Fruit fly (Drosophila melanogaster): ENCODE measurements around the gene Tet.

Tet gene

dm6 chr3L:2807376-2807775 lies 71.6 kb downstream of the Tet start:
- TF ChIP-seq psq (GFP tag; optimal IDR thresholded peaks at IDR 0.05) = peak; percentile 23
- TF ChIP-seq h (GFP tag; optimal IDR thresholded peaks at IDR 0.05) = no peak
- peak; percentile 22 for TF ChIP-seq Vsx2 (GFP tag; optimal IDR thresholded peaks at IDR 0.05; ENCODE audit: partially characterized antibody)
- no peak for TF ChIP-seq brk (GFP tag; optimal IDR thresholded peaks at IDR 0.05)

dm6 chr3L:2805956-2806527 lies 72.9 kb downstream of the Tet start:
- no peak for TF ChIP-seq dl (GFP tag; optimal IDR thresholded peaks at IDR 0.05; ENCODE audit: insufficient read depth in 1 of 2, partially characterized antibody in 2 of 2)
- TF ChIP-seq ey (GFP tag; optimal IDR thresholded peaks at IDR 0.05) = peak; percentile 19
- TF ChIP-seq psq (GFP tag; optimal IDR thresholded peaks at IDR 0.05) = peak; percentile 72
- TF ChIP-seq Vsx2 (GFP tag; optimal IDR thresholded peaks at IDR 0.05; ENCODE audit: partially characterized antibody) = no peak
- TF ChIP-seq brk (GFP tag; optimal IDR thresholded peaks at IDR 0.05) = no peak
- TF ChIP-seq h (GFP tag; optimal IDR thresholded peaks at IDR 0.05) = peak; percentile 88
- TF ChIP-seq OdsH (GFP tag; optimal IDR thresholded peaks at IDR 0.05) = peak; percentile 8
- TF ChIP-seq usp (GFP tag; optimal IDR thresholded peaks at IDR 0.05) = no peak
- TF ChIP-seq Hnf4 (GFP tag; optimal IDR thresholded peaks at IDR 0.05) = peak; percentile 23
- TF ChIP-seq Dfd (GFP tag; optimal IDR thresholded peaks at IDR 0.05) = no peak
- peak; percentile 52 for TF ChIP-seq dmrt93B (GFP tag; optimal IDR thresholded peaks at IDR 0.05)
- TF ChIP-seq Rel (GFP tag; optimal IDR thresholded peaks at IDR 0.05) = no peak
- TF ChIP-seq Rel (tag; optimal IDR thresholded peaks at IDR 0.05) = no peak
- no peak for TF ChIP-seq Hr78 (GFP tag; optimal IDR thresholded peaks at IDR 0.05)
- no peak for TF ChIP-seq Dif (GFP tag; optimal IDR thresholded peaks at IDR 0.05; ENCODE audit: partially characterized antibody)
- TF ChIP-seq N (GFP tag; optimal IDR thresholded peaks at IDR 0.05) = no peak
- TF ChIP-seq fru (GFP tag; optimal IDR thresholded peaks at IDR 0.05) = peak; percentile 64
- TF ChIP-seq foxo (GFP tag; optimal IDR thresholded peaks at IDR 0.05) = peak in 1 of 2 experiments; percentile 87
- no peak for TF ChIP-seq tai (GFP tag; optimal IDR thresholded peaks at IDR 0.05)
- TF ChIP-seq sv (GFP tag; optimal IDR thresholded peaks at IDR 0.05) = peak; percentile 27
- TF ChIP-seq HLH106 (tag; optimal IDR thresholded peaks at IDR 0.05) = peak; percentile 76
- peak; percentile 26 for TF ChIP-seq CrebA (GFP tag; optimal IDR thresholded peaks at IDR 0.05; ENCODE audit: borderline replicate concordance)
- TF ChIP-seq rgr (GFP tag; optimal IDR thresholded peaks at IDR 0.05) = peak; percentile 13
- peak; percentile 49 for TF ChIP-seq pan (optimal IDR thresholded peaks at IDR 0.05)
- peak; percentile 39 for TF ChIP-seq woc (GFP tag; optimal IDR thresholded peaks at IDR 0.05)
- TF ChIP-seq lola (GFP tag; optimal IDR thresholded peaks at IDR 0.05) = no peak
- TF ChIP-seq br (GFP tag; optimal IDR thresholded peaks at IDR 0.05) = peak; percentile 28
- TF ChIP-seq GATAd (GFP tag; optimal IDR thresholded peaks at IDR 0.05) = no peak

dm6 chr3L:2805137-2805955 lies 73.6 kb downstream of the Tet start:
- peak; percentile 51 for TF ChIP-seq Rel (GFP tag; optimal IDR thresholded peaks at IDR 0.05)
- TF ChIP-seq Rel (tag; optimal IDR thresholded peaks at IDR 0.05) = peak; percentile 50
- TF ChIP-seq h (GFP tag; optimal IDR thresholded peaks at IDR 0.05) = peak; percentile 60
- peak; percentile 43 for TF ChIP-seq CrebA (GFP tag; optimal IDR thresholded peaks at IDR 0.05; ENCODE audit: borderline replicate concordance)
- peak; percentile 57 for TF ChIP-seq Sp1 (GFP tag; optimal IDR thresholded peaks at IDR 0.05)
- TF ChIP-seq HLH106 (tag; optimal IDR thresholded peaks at IDR 0.05) = peak; percentile 20
- no peak for TF ChIP-seq Jra (GFP tag; optimal IDR thresholded peaks at IDR 0.05)
- TF ChIP-seq CG9705 (GFP tag; optimal IDR thresholded peaks at IDR 0.05) = no peak
- TF ChIP-seq rgr (GFP tag; optimal IDR thresholded peaks at IDR 0.05) = peak; percentile 2
- TF ChIP-seq sage (GFP tag; optimal IDR thresholded peaks at IDR 0.05) = peak; percentile 12
- peak; percentile 46 for TF ChIP-seq jim (GFP tag; optimal IDR thresholded peaks at IDR 0.05)

- TF ChIP-seq CG32264 (GFP tag; optimal IDR thresholded peaks at IDR 0.05) = no peak
- peak; percentile 57 for TF ChIP-seq fru (GFP tag; optimal IDR thresholded peaks at IDR 0.05)
- TF ChIP-seq N (GFP tag; optimal IDR thresholded peaks at IDR 0.05) = no peak
- peak; percentile 12 for TF ChIP-seq Sp1 (GFP tag; optimal IDR thresholded peaks at IDR 0.05)
- TF ChIP-seq CG9705 (GFP tag; optimal IDR thresholded peaks at IDR 0.05) = no peak
- TF ChIP-seq br (GFP tag; optimal IDR thresholded peaks at IDR 0.05) = peak; percentile 57
- TF ChIP-seq rgr (GFP tag; optimal IDR thresholded peaks at IDR 0.05) = peak; percentile 44
- TF ChIP-seq OdsH (GFP tag; optimal IDR thresholded peaks at IDR 0.05) = peak; percentile 28
- TF ChIP-seq h (GFP tag; optimal IDR thresholded peaks at IDR 0.05) = peak; percentile 69
- TF ChIP-seq woc (GFP tag; optimal IDR thresholded peaks at IDR 0.05) = peak; percentile 38
- no peak for TF ChIP-seq jim (GFP tag; optimal IDR thresholded peaks at IDR 0.05)
- TF ChIP-seq ey (GFP tag; optimal IDR thresholded peaks at IDR 0.05) = peak; percentile 52
- TF ChIP-seq foxo (GFP tag; optimal IDR thresholded peaks at IDR 0.05) = peak in 1 of 2 experiments; percentile 62
- TF ChIP-seq psq (GFP tag; optimal IDR thresholded peaks at IDR 0.05) = no peak
- TF ChIP-seq HLH106 (tag; optimal IDR thresholded peaks at IDR 0.05) = peak; percentile 50
These were observed 76.9 kb downstream of the Tet start for dm6 chr3L:2802085-2802484.

Measured in whole organism, wandering third instar larva.